Worm (Caenorhabditis elegans): ENCODE data around the gene csr-1.

Gene csr-1

ce11 chrIV:7957504-7957903 is 437 bp downstream of the csr-1 start, which contains the start of gene frpr-10:
Gene frpr-10, plus strand, starts transcription at chrIV:7957804.
- TF ChIP-seq ztf-11 (tag; optimal IDR thresholded peaks at IDR 0.05) (no peak), nhr-2 (tag; optimal IDR thresholded peaks at IDR 0.05) (no peak), pha-4 (tag; optimal IDR thresholded peaks at IDR 0.05) (no peak), bed-3 (GFP tag; optimal IDR thresholded peaks at IDR 0.05) (no peak), lin-32 (GFP tag; optimal IDR thresholded peaks at IDR 0.05) (no peak), nhr-28 (tag; optimal IDR thresholded peaks at IDR 0.05) (no peak), ceh-83 (GFP tag; optimal IDR thresholded peaks at IDR 0.05) (no peak)

- TF ChIP-seq lin-13 (tag; optimal IDR thresholded peaks at IDR 0.05) (no peak), ceh-43 (GFP tag; optimal IDR thresholded peaks at IDR 0.05) (no peak), ztf-11 (tag; optimal IDR thresholded peaks at IDR 0.05) (no peak), elt-1 (tag; optimal IDR thresholded peaks at IDR 0.05; ENCODE audit: borderline replicate concordance, insufficient read depth) (no peak), ham-2 (GFP tag; optimal IDR thresholded peaks at IDR 0.05) (no peak), hlh-1 (tag; optimal IDR thresholded peaks at IDR 0.05) (no peak), ceh-83 (GFP tag; optimal IDR thresholded peaks at IDR 0.05) (no peak), lin-32 (GFP tag; optimal IDR thresholded peaks at IDR 0.05) (no peak), tbx-8 (GFP tag; optimal IDR thresholded peaks at IDR 0.05) (no peak), lsy-2 (tag; optimal IDR thresholded peaks at IDR 0.05) (no peak), ceh-39 (tag; optimal IDR thresholded peaks at IDR 0.05) (no peak), zip-8 (tag; optimal IDR thresholded peaks at IDR 0.05) (no peak), mab-5 (tag; optimal IDR thresholded peaks at IDR 0.05) (no peak), nhr-12 (tag; optimal IDR thresholded peaks at IDR 0.05) (no peak), unc-39 (tag; optimal IDR thresholded peaks at IDR 0.05) (no peak), mls-2 (tag; optimal IDR thresholded peaks at IDR 0.05) (no peak)
Measured at ce11 chrIV:7958092-7958491, 1.0 kb downstream of the csr-1 start.

ce11 chrIV:7961889-7962342 is 4.8 kb downstream of the csr-1 start:
- TF ChIP-seq mep-1 (tag; optimal IDR thresholded peaks at IDR 0.05) (no peak), ztf-11 (tag; optimal IDR thresholded peaks at IDR 0.05) (no peak), lsy-2 (tag; optimal IDR thresholded peaks at IDR 0.05) (no peak), nhr-12 (tag; optimal IDR thresholded peaks at IDR 0.05) (no peak), nhr-2 (tag; optimal IDR thresholded peaks at IDR 0.05) (no peak), zip-8 (tag; optimal IDR thresholded peaks at IDR 0.05) (no peak), elt-3 (tag; optimal IDR thresholded peaks at IDR 0.05) (no peak), ceh-43 (GFP tag; optimal IDR thresholded peaks at IDR 0.05) (no peak), sptf-1 (tag; optimal IDR thresholded peaks at IDR 0.05) (no peak), cnd-1 (tag; optimal IDR thresholded peaks at IDR 0.05) (no peak), unc-120 (tag; optimal IDR thresholded peaks at IDR 0.05; ENCODE audit: poor library complexity, severe bottlenecking) (no peak), ceh-39 (tag; optimal IDR thresholded peaks at IDR 0.05) (no peak), snpc-4 (tag; optimal IDR thresholded peaks at IDR 0.05) (no peak), M03D4.4 (tag; optimal IDR thresholded peaks at IDR 0.05) (no peak), nhr-237 (tag; optimal IDR thresholded peaks at IDR 0.05) (no peak), lin-32 (GFP tag; optimal IDR thresholded peaks at IDR 0.05) (no peak), nhr-28 (tag; optimal IDR thresholded peaks at IDR 0.05) (no peak), pha-4 (tag; optimal IDR thresholded peaks at IDR 0.05) (no peak), unc-62 (GFP tag; optimal IDR thresholded peaks at IDR 0.05) (no peak), ces-1 (GFP tag; optimal IDR thresholded peaks at IDR 0.05) (no peak)

- no peak for TF ChIP-seq blmp-1 (tag; optimal IDR thresholded peaks at IDR 0.05)
- no peak for TF ChIP-seq unc-120 (tag; optimal IDR thresholded peaks at IDR 0.05; ENCODE audit: poor library complexity, severe bottlenecking)
- no peak for TF ChIP-seq snpc-4 (tag; optimal IDR thresholded peaks at IDR 0.05)
- no peak for TF ChIP-seq unc-62 (GFP tag; optimal IDR thresholded peaks at IDR 0.05)
- TF ChIP-seq ceh-39 (tag; optimal IDR thresholded peaks at IDR 0.05): no peak
- TF ChIP-seq lin-13 (tag; optimal IDR thresholded peaks at IDR 0.05): no peak
- TF ChIP-seq ces-1 (GFP tag; optimal IDR thresholded peaks at IDR 0.05): no peak
- TF ChIP-seq bed-3 (GFP tag; optimal IDR thresholded peaks at IDR 0.05): no peak
- no peak for TF ChIP-seq elt-3 (tag; optimal IDR thresholded peaks at IDR 0.05)
- TF ChIP-seq ztf-11 (tag; optimal IDR thresholded peaks at IDR 0.05): no peak
- TF ChIP-seq mep-1 (tag; optimal IDR thresholded peaks at IDR 0.05): no peak
- no peak for TF ChIP-seq elt-1 (tag; optimal IDR thresholded peaks at IDR 0.05; ENCODE audit: borderline replicate concordance, insufficient read depth)
Measured at ce11 chrIV:7967006-7967405, 9.9 kb downstream of the csr-1 start, which contains the start of gene F57H12.5. Gene F57H12.5, plus strand, starts transcription at chrIV:7967306.

ce11 chrIV:7976210-7976609 is 19.1 kb downstream of the csr-1 start, which contains the start of gene F57H12.6:
Gene F57H12.6, minus strand, starts transcription at chrIV:7976310.
- TF ChIP-seq ham-2 (GFP tag; optimal IDR thresholded peaks at IDR 0.05): no peak
- no peak for TF ChIP-seq ceh-39 (tag; optimal IDR thresholded peaks at IDR 0.05)
- TF ChIP-seq elt-3 (tag; optimal IDR thresholded peaks at IDR 0.05): no peak
- no peak for TF ChIP-seq mls-2 (tag; optimal IDR thresholded peaks at IDR 0.05)
- TF ChIP-seq flh-1 (GFP tag; optimal IDR thresholded peaks at IDR 0.05): no peak
- TF ChIP-seq ztf-11 (tag; optimal IDR thresholded peaks at IDR 0.05): no peak
- no peak for TF ChIP-seq zip-8 (tag; optimal IDR thresholded peaks at IDR 0.05)
- no peak for TF ChIP-seq tbx-8 (GFP tag; optimal IDR thresholded peaks at IDR 0.05)
- no peak for TF ChIP-seq bed-3 (GFP tag; optimal IDR thresholded peaks at IDR 0.05)
- TF ChIP-seq pha-4 (tag; optimal IDR thresholded peaks at IDR 0.05): no peak

Data from whole organism, mixed stage, embryonic.